Worm (Caenorhabditis elegans): Measurements from ENCODE around the gene cdc-42.

The cdc-42 gene

DNA sequence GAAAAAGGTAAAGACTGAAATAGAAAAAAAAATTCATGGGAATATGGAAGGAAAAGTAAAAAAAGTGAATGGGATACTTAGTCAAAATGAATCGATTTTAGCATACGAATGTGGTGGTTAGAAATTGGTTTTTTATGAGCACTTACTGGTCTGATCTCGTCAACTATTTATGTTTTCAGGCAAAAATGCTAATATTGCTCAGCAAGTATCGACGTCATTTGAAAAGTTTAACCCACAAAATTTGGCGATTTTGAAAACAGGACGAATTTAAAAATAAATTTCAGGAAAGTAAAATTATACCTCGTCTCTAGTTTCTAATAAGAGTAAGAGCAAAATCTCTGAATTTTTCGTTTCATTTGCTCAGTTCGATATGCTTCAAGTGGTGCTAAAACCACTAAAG, 27.0 kb downstream of the cdc-42 start:
- TF ChIP-seq ceh-9 (tag; optimal IDR thresholded peaks at IDR 0.05) (no peak), ama-1 (optimal IDR thresholded peaks at IDR 0.05) (peak; percentile 36)

DNA sequence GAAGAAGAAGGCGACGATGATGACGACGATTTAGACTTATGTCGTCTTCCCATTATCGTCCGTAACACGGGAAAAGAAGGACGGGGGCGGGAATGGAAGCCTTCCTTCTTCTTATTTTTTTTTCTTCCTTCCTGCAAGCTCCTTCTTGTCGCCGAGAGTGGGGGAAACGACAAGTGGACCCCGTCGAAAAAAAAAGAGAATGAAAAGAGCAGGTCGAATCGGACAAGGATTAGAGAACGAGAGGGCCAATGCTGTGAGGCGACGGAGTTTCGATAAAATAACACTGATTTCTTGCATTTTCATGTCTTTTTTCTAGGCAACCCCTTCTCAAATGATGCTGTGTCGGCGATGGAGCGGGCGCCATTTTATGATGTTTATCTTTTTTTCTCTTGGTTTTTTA, 34.9 kb downstream of the cdc-42 start, which contains the start of gene pde-4:
TSS of gene pde-4 (minus strand) at position 76 of the 400 bp plus-strand sequence.
- peak; percentile 66 for TF ChIP-seq egl-5 (tag; optimal IDR thresholded peaks at IDR 0.05)
- no peak for TF ChIP-seq nfya-1 (tag; optimal IDR thresholded peaks at IDR 0.05; ENCODE audit: insufficient read depth)
- no peak for TF ChIP-seq hmg-11 (tag; optimal IDR thresholded peaks at IDR 0.05)
- no peak for TF ChIP-seq pha-4 (tag; optimal IDR thresholded peaks at IDR 0.05)

DNA sequence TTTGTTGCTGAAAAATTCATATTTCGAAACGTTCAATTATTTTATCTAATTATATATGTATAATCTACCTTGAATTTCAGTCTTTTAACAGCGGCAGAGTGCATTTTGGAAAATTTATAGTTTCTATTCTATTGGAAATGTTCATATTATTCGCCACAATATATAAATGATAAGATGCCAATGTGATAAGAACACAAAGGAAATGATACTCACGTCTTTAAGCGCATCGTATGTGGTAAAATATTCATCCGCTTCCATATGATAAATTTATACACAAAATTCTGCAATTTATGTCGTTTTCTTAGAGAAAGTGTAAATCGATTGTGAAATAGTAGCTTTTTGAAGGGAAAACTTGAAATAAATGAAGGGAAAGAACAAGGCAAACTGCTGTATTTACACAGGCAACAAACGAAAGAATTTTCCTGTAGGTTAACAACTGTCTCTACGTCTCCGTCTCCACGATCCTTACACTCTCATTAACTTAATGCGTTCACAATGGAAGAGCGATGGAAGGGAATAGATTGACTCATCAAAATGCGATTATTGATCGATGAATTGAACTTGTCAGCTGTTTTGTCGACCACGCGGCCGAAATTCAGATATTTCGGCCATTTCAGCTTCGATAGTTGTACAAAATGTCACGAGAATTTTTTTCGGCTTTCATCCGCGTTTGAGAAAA, 45.9 kb downstream of the cdc-42 start, which contains the start of gene alfa-1:
TSS of gene alfa-1 (minus strand) at position 515 of the 679 bp plus-strand sequence.
- TF ChIP-seq sea-2 (GFP tag; optimal IDR thresholded peaks at IDR 0.05) = no peak
- TF ChIP-seq elt-2 (tag; optimal IDR thresholded peaks at IDR 0.05) = peak; percentile 84
- TF ChIP-seq nhr-23 (tag; optimal IDR thresholded peaks at IDR 0.05) = peak; percentile 39
- TF ChIP-seq nhr-25 (tag; optimal IDR thresholded peaks at IDR 0.05) = peak; percentile 62
- TF ChIP-seq aly-2 (tag; optimal IDR thresholded peaks at IDR 0.05) = no peak
- TF ChIP-seq nfya-1 (tag; optimal IDR thresholded peaks at IDR 0.05; ENCODE audit: insufficient read depth) = peak; percentile 12
- TF ChIP-seq ceh-28 (tag; optimal IDR thresholded peaks at IDR 0.05) = peak; percentile 11
- TF ChIP-seq tbx-2 (tag; optimal IDR thresholded peaks at IDR 0.05) = no peak
- no peak for TF ChIP-seq ceh-16 (tag; optimal IDR thresholded peaks at IDR 0.05)
- no peak for TF ChIP-seq ama-1 (optimal IDR thresholded peaks at IDR 0.05)
- no peak for TF ChIP-seq egl-27 (tag; optimal IDR thresholded peaks at IDR 0.05)
- TF ChIP-seq pqm-1 (tag; optimal IDR thresholded peaks at IDR 0.05) = peak; percentile 70
- TF ChIP-seq R02D3.7 (tag; optimal IDR thresholded peaks at IDR 0.05) = no peak
- no peak for TF ChIP-seq skn-1 (tag; optimal IDR thresholded peaks at IDR 0.05)
- TF ChIP-seq ztf-4 (tag; optimal IDR thresholded peaks at IDR 0.05) = no peak
- peak; percentile 84 for TF ChIP-seq pha-4 (tag; optimal IDR thresholded peaks at IDR 0.05)
- no peak for TF ChIP-seq nhr-76 (tag; optimal IDR thresholded peaks at IDR 0.05)
- no peak for TF ChIP-seq nhr-77 (tag; optimal IDR thresholded peaks at IDR 0.05)
- TF ChIP-seq nhr-43 (tag; optimal IDR thresholded peaks at IDR 0.05; ENCODE audit: poor library complexity, severe bottlenecking) = no peak
- no peak for TF ChIP-seq unc-39 (tag; optimal IDR thresholded peaks at IDR 0.05)
- TF ChIP-seq elt-3 (tag; optimal IDR thresholded peaks at IDR 0.05) = no peak

DNA sequence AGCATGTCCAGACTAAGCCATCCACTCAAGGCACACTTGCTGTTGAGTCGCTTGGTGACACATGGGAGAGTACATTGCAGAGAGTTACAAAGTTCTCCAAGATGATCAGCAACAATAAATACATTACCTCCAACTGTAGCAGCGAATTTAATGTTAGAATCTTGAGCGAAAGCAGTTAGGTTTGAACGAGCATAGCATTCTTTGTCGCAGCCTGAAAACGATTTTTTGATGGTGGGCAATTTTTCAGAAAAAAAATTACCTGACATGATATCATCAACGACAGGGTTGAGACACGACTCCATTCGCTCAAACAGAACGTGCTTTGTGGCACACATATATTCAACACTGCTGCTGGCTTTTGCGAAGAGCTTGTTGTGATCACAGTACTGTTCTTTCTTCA, 46.8 kb downstream of the cdc-42 start:
- TF ChIP-seq nhr-25 (tag; optimal IDR thresholded peaks at IDR 0.05) = no peak
- no peak for TF ChIP-seq ceh-82 (tag; optimal IDR thresholded peaks at IDR 0.05)
- TF ChIP-seq elt-2 (tag; optimal IDR thresholded peaks at IDR 0.05) = no peak
- TF ChIP-seq daf-12 (tag; optimal IDR thresholded peaks at IDR 0.05) = no peak
- no peak for TF ChIP-seq nhr-43 (tag; optimal IDR thresholded peaks at IDR 0.05; ENCODE audit: poor library complexity, severe bottlenecking)
- no peak for TF ChIP-seq eor-1 (tag; optimal IDR thresholded peaks at IDR 0.05)
- TF ChIP-seq ceh-28 (tag; optimal IDR thresholded peaks at IDR 0.05) = no peak
- no peak for TF ChIP-seq hmg-11 (tag; optimal IDR thresholded peaks at IDR 0.05)
- TF ChIP-seq ZK546.5 (tag; optimal IDR thresholded peaks at IDR 0.05) = no peak
- no peak for TF ChIP-seq nhr-28 (tag; optimal IDR thresholded peaks at IDR 0.05)
- TF ChIP-seq ceh-16 (tag; optimal IDR thresholded peaks at IDR 0.05) = no peak
- TF ChIP-seq elt-1 (tag; optimal IDR thresholded peaks at IDR 0.05) = no peak
- no peak for TF ChIP-seq nhr-23 (tag; optimal IDR thresholded peaks at IDR 0.05)
- no peak for TF ChIP-seq nhr-67 (tag; optimal IDR thresholded peaks at IDR 0.05)
- TF ChIP-seq elt-3 (tag; optimal IDR thresholded peaks at IDR 0.05) = no peak
- no peak for TF ChIP-seq unc-62 (GFP tag; optimal IDR thresholded peaks at IDR 0.05)

Measured in whole organism, L3 larva.